Worm (Caenorhabditis elegans) whole organism, L3 larva: Measurements from ENCODE around the gene srbc-13.

ENCODE experiments used
- ama-1 ChIP-seq: fragments of 150-350 bp; optimal IDR thresholded peaks from 2 replicates; lab custom pipeline; 2018
- ceh-82 ChIP-seq: fragments of 150-350 bp; optimal IDR thresholded peaks from 2 replicates; lab custom pipeline; 2014; ENCODE audit warnings: missing biosample characterization, missing genetic modification characterization
- egl-27 ChIP-seq: sonication (generic microtip); optimal IDR thresholded peaks from 4 replicates; lab custom pipeline; 2017; ENCODE audit warnings: missing biosample characterization, missing genetic modification reagents, missing genetic modification characterization
- elt-1 ChIP-seq: fragments of 150-350 bp; optimal IDR thresholded peaks from 2 replicates; lab custom pipeline; 2014; ENCODE audit warnings: missing biosample characterization, missing genetic modification characterization
- elt-2 ChIP-seq: sonication (generic microtip); optimal IDR thresholded peaks from 2 replicates; lab custom pipeline; 2016; ENCODE audit warnings: missing genetic modification reagents, mild to moderate bottlenecking, missing genetic modification characterization, missing compliant biosample characterization
- elt-3 ChIP-seq, 3 experiments: fragments of 150-350 bp in 1 of 3; sonication (generic microtip) in 2 of 3; optimal IDR thresholded peaks; 2 replicates in 2 of 3; 4 replicates in 1 of 3; lab custom pipeline; 2014 to 2017; ENCODE audit warnings: missing biosample characterization in 3 of 3, missing genetic modification characterization in 3 of 3
- fos-1 ChIP-seq: fragments of 150-350 bp; optimal IDR thresholded peaks from 2 replicates; lab custom pipeline; 2014; ENCODE audit warnings: missing biosample characterization, missing genetic modification characterization
- nfya-1 ChIP-seq: sonication (generic microtip); optimal IDR thresholded peaks from 2 replicates; lab custom pipeline; 2017; ENCODE audit warnings: missing genetic modification characterization, mild to moderate bottlenecking, missing compliant biosample characterization, antibody characterized with exemption, moderate library complexity; ENCODE audit not compliant: insufficient read depth
- nhr-11 ChIP-seq: fragments of 150-350 bp; optimal IDR thresholded peaks from 2 replicates; lab custom pipeline; 2014; ENCODE audit warnings: missing biosample characterization, missing genetic modification characterization
- nhr-28 ChIP-seq: fragments of 150-350 bp; optimal IDR thresholded peaks from 2 replicates; lab custom pipeline; 2014; ENCODE audit warnings: missing biosample characterization, missing genetic modification characterization
- snpc-4 ChIP-seq: fragments of 150-350 bp; optimal IDR thresholded peaks from 2 replicates; lab custom pipeline; 2014; ENCODE audit warnings: missing biosample characterization, missing genetic modification characterization
- unc-62 ChIP-seq: fragments of 150-350 bp; sonication (generic microtip); optimal IDR thresholded peaks from 4 replicates; lab custom pipeline; 2014; ENCODE audit warnings: missing biosample characterization, missing genetic modification reagents, missing genetic modification characterization
- ztf-11 ChIP-seq: fragments of 150-350 bp; optimal IDR thresholded peaks from 2 replicates; lab custom pipeline; 2014; ENCODE audit warnings: missing biosample characterization, missing genetic modification characterization

DNA sequence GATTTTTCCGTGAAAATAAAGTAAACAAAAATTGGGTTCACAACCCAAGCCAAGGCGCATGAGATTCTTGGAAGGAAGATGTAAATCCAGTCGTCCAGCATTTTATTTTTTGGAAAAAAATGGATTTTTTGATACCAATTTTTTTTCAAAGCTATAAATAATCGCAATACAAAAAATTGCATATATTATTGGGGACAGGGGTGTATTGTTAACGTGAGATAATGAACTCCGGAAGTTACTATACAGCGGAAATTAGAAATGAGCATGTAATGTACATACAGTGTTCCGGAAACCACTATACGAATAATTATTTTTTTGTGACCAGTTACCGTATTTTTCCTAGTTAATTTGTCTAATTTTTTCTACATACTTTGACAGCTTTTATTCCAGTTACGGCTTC, 36.7 kb downstream of the srbc-13 start, which contains the start of gene srj-38:
- TF ChIP-seq ama-1 (lab: Kevin White, UChicago) (no peak), nfya-1 (tag; lab: Kevin White, UChicago) (no peak), elt-3 (tag; optimal IDR thresholded peaks at IDR 0.05; lab: Kevin White, UChicago) (no peak), elt-1 (tag; lab: Kevin White, UChicago) (no peak), nhr-11 (tag; lab: Kevin White, UChicago) (no peak), unc-62 (GFP tag; lab: Kevin White, UChicago) (no peak), nhr-28 (no peak), ztf-11 (no peak), egl-27 (tag; lab: Kevin White, UChicago) (no peak), fos-1 (tag; lab: Kevin White, UChicago) (no peak), elt-2 (tag; lab: Kevin White, UChicago) (no peak), ceh-82 (tag; lab: Kevin White, UChicago) (no peak), snpc-4 (tag; lab: Kevin White, UChicago) (no peak)
